Fruit fly (Drosophila melanogaster): ENCODE data around the gene CG34348.

DNA sequence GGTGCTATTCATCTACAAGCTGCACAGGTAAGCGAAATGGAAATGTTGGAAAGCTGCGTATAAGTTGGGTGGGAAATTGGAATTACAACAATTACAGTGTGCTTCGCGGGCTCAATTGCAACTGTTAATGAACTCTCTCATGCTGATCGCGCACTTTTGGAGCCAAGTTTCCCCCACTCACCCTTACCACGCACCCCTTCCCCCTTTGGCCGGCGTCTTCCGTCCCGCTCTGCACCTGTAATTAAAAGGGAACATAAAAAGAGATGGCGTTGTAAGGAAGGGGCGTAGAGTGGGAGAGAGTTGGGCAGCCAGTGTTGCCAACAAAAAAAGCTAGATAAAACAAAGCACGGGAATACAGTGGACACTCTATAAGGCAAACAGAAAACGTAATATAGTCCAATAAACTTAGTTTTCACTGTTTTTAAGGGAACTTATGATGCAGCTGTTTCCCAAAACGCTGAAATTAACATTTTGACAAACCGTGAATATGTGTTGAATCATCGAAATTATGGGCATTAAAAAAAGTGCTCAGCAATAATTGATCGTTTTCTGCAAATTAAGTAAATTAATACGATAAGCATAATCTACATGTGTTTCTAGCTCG, 1.1 kb downstream of the CG34348 start:
- TF ChIP-seq CG6808 (GFP tag; optimal IDR thresholded peaks at IDR 0.05) (no peak), dsx (GFP tag; optimal IDR thresholded peaks at IDR 0.05; ENCODE audit: poor library complexity, severe bottlenecking) (no peak), salr (GFP tag; optimal IDR thresholded peaks at IDR 0.05) (peak in 1 of 2 experiments; percentile 15), CG1621 (tag; optimal IDR thresholded peaks at IDR 0.05) (no peak), Ets21C (GFP tag; optimal IDR thresholded peaks at IDR 0.05) (no peak), pdm3 (GFP tag; optimal IDR thresholded peaks at IDR 0.05) (no peak), eg (GFP tag; IDR thresholded peaks at IDR 0.05) (peak; percentile 53; the same call in 2 of the 3 replicates), Blimp-1 (GFP tag; optimal IDR thresholded peaks at IDR 0.05) (no peak)
